Worm (Caenorhabditis elegans) whole organism, L2 larva: ENCODE results near the gene arrd-9.

Source experiments
- R02D3.7 ChIP-seq: fragments of 150-350 bp; optimal IDR thresholded peaks from 2 replicates; lab custom pipeline; 2014; ENCODE audit warnings: missing biosample characterization, missing genetic modification characterization
- ama-1 ChIP-seq: fragments of 150-350 bp; optimal IDR thresholded peaks from 2 replicates; lab custom pipeline; 2018; ENCODE audit warnings: inconsistent platforms
- fos-1 ChIP-seq: fragments of 150-350 bp; optimal IDR thresholded peaks from 2 replicates; lab custom pipeline; 2014; ENCODE audit warnings: missing biosample characterization, missing genetic modification characterization
- gmeb-1 ChIP-seq: fragments of 150-350 bp; optimal IDR thresholded peaks from 2 replicates; lab custom pipeline; 2014; ENCODE audit warnings: missing biosample characterization, missing genetic modification characterization
- nhr-10 ChIP-seq: sonication (generic microtip); optimal IDR thresholded peaks from 2 replicates; lab custom pipeline; 2017; ENCODE audit warnings: missing biosample characterization, missing genetic modification characterization
- nhr-77 ChIP-seq: fragments of 150-350 bp; optimal IDR thresholded peaks from 2 replicates; lab custom pipeline; 2014; ENCODE audit warnings: missing biosample characterization, missing genetic modification characterization
- unc-62 ChIP-seq: fragments of 150-350 bp; optimal IDR thresholded peaks from 2 replicates; lab custom pipeline; 2014; ENCODE audit warnings: missing biosample characterization, missing genetic modification reagents, missing genetic modification characterization
- zag-1 ChIP-seq: fragments of 150-350 bp; optimal IDR thresholded peaks from 2 replicates; lab custom pipeline; 2014; ENCODE audit warnings: missing biosample characterization, missing genetic modification characterization

ce11 chrII:12518008-12518407 is 37.3 kb upstream of the arrd-9 start:
- TF ChIP-seq ama-1 (lab: Kevin White, UChicago) (no peak), gmeb-1 (tag; lab: Kevin White, UChicago) (no peak), fos-1 (tag; lab: Kevin White, UChicago) (no peak), nhr-77 (tag; lab: Kevin White, UChicago) (no peak), unc-62 (GFP tag; lab: Kevin White, UChicago) (no peak), nhr-10 (tag; lab: Kevin White, UChicago) (no peak), zag-1 (tag; lab: Kevin White, UChicago) (no peak), R02D3.7 (tag; lab: Kevin White, UChicago) (no peak)
